Worm (Caenorhabditis elegans) whole organism, L1 larva: ENCODE measurements around the gene str-204.

Experiments used
- alr-1 ChIP-seq: fragments of 200-800 bp; sonication (Bioruptor generic); optimal IDR thresholded peaks from 2 replicates; lab custom pipeline; 2018; ENCODE audit warnings: borderline replicate concordance, mild to moderate bottlenecking, missing genetic modification characterization, missing compliant biosample characterization
- fkh-4 ChIP-seq: sonication (generic microtip); optimal IDR thresholded peaks from 2 replicates; lab custom pipeline; 2016; ENCODE audit warnings: missing compliant biosample characterization, missing genetic modification characterization, borderline replicate concordance
- lin-39 ChIP-seq: fragments of 150-350 bp; optimal IDR thresholded peaks from 2 replicates; lab custom pipeline; 2014; ENCODE audit warnings: missing biosample characterization, missing genetic modification reagents, missing genetic modification characterization
- nhr-19 ChIP-seq: fragments of 200-800 bp; sonication (Bioruptor generic); conservative IDR thresholded peaks from 2 replicates; pipeline ENCODE4 v1.3.6; 2022; ENCODE audit warnings: missing genetic modification characterization, missing compliant biosample characterization
- nhr-77 ChIP-seq: fragments of 150-350 bp; optimal IDR thresholded peaks from 2 replicates; lab custom pipeline; 2014; ENCODE audit warnings: missing biosample characterization, missing genetic modification characterization
- nhr-85 ChIP-seq: sonication (generic microtip); peaks from one replicate; lab custom pipeline; 2016; ENCODE audit warnings: missing genetic modification characterization, inconsistent platforms, missing compliant biosample characterization
- pax-3 ChIP-seq: fragments of 200-800 bp; sonication (Bioruptor generic); optimal IDR thresholded peaks from 2 replicates; lab custom pipeline; 2018; ENCODE audit warnings: mild to moderate bottlenecking, missing genetic modification characterization, moderate library complexity, missing compliant biosample characterization
- tbx-2 ChIP-seq: sonication (generic microtip); optimal IDR thresholded peaks from 2 replicates; lab custom pipeline; 2016; ENCODE audit warnings: missing genetic modification characterization, missing compliant biosample characterization
- unc-130 ChIP-seq: fragments of 150-350 bp; optimal IDR thresholded peaks from 2 replicates; lab custom pipeline; 2017; ENCODE audit warnings: missing biosample characterization, missing genetic modification characterization, inconsistent platforms

DNA sequence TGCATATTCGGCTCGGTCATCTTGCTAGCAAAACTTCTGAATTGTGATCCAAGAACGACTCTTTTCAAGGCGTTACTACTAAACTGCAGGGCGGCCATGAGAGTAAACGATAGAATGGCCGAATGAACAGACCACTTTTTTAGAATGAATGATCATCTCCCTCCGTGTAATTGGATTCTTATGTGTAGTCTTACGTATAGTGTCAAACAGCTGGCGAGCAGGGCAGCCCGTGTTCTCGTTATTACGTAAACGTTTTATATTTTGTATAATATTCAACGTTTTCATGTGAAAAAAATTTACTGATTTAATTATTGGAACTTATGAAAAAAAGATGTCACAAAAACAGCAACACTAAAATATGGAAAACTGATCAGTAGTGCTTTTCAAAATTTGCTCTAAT is 3.4 kb upstream of the str-204 start, which contains the start of gene F10D2.10:
- TF ChIP-seq alr-1 (tag; lab: Kevin White, UChicago) (no peak), nhr-77 (tag; lab: Kevin White, UChicago) (no peak), nhr-19 (GFP tag; lab: Robert Waterston, UW) (no peak), nhr-85 (no peak), lin-39 (tag; lab: Kevin White, UChicago) (no peak), tbx-2 (tag; lab: Kevin White, UChicago) (no peak), unc-130 (tag; lab: Kevin White, UChicago) (no peak), fkh-4 (tag; lab: Kevin White, UChicago) (no peak), pax-3 (tag; lab: Kevin White, UChicago) (no peak)
